Worm (Caenorhabditis elegans) whole organism, late embryonic: ENCODE measurements around the gene srx-59.

Experiments used
- K02D7.2 ChIP-seq: sonication (generic microtip); optimal IDR thresholded peaks from 2 replicates; lab custom pipeline; 2017; ENCODE audit warnings: mild to moderate bottlenecking, missing genetic modification characterization, missing compliant biosample characterization
- K09A11.1 ChIP-seq: sonication (generic microtip); optimal IDR thresholded peaks from 2 replicates; lab custom pipeline; 2017; ENCODE audit warnings: antibody characterized with exemption, mild to moderate bottlenecking, missing genetic modification characterization, missing compliant biosample characterization; ENCODE audit not compliant: insufficient read depth
- ahr-1 ChIP-seq: sonication (generic microtip); optimal IDR thresholded peaks from 2 replicates; lab custom pipeline; 2016; ENCODE audit warnings: missing genetic modification characterization, missing compliant biosample characterization
- ama-1 ChIP-seq: fragments of 150-350 bp; optimal IDR thresholded peaks from 2 replicates; lab custom pipeline; 2014
- ceh-14 ChIP-seq: sonication (generic microtip); optimal IDR thresholded peaks from 2 replicates; lab custom pipeline; 2016; ENCODE audit warnings: missing genotype, missing genetic modification characterization, missing compliant biosample characterization
- ceh-18 ChIP-seq: sonication (generic microtip); optimal IDR thresholded peaks from 2 replicates; lab custom pipeline; 2016; ENCODE audit warnings: missing genetic modification characterization, missing compliant biosample characterization
- ceh-19 ChIP-seq: fragments of 200-800 bp; sonication (Bioruptor generic); optimal IDR thresholded peaks from 2 replicates; lab custom pipeline; 2018; ENCODE audit warnings: mild to moderate bottlenecking, missing genetic modification characterization, missing compliant biosample characterization
- ceh-2 ChIP-seq: sonication (generic microtip); optimal IDR thresholded peaks from 2 replicates; lab custom pipeline; 2016; ENCODE audit warnings: missing genotype, missing genetic modification characterization, missing compliant biosample characterization
- ceh-31 ChIP-seq: sonication (generic microtip); optimal IDR thresholded peaks from 2 replicates; lab custom pipeline; 2016; ENCODE audit warnings: missing genetic modification characterization, missing compliant biosample characterization
- ceh-34 ChIP-seq: sonication (generic microtip); optimal IDR thresholded peaks from 2 replicates; lab custom pipeline; 2016; ENCODE audit warnings: mild to moderate bottlenecking, missing genetic modification characterization, missing compliant biosample characterization
- ceh-6 ChIP-seq: fragments of 200-800 bp; sonication (Bioruptor generic); optimal IDR thresholded peaks from 2 replicates; lab custom pipeline; 2018; ENCODE audit warnings: mild to moderate bottlenecking, missing genetic modification characterization, missing compliant biosample characterization
- che-1 ChIP-seq: sonication (generic microtip); optimal IDR thresholded peaks from 2 replicates; lab custom pipeline; 2016; ENCODE audit warnings: mild to moderate bottlenecking, missing genetic modification characterization, missing compliant biosample characterization
- elt-4 ChIP-seq: sonication (generic microtip); optimal IDR thresholded peaks from 2 replicates; lab custom pipeline; 2016; ENCODE audit warnings: missing genetic modification characterization, missing compliant biosample characterization
- eyg-1 ChIP-seq: sonication (generic microtip); optimal IDR thresholded peaks from 2 replicates; lab custom pipeline; 2016; ENCODE audit warnings: missing genotype, missing genetic modification characterization, missing compliant biosample characterization
- fax-1 ChIP-seq: sonication (generic microtip); optimal IDR thresholded peaks from 2 replicates; lab custom pipeline; 2016; ENCODE audit warnings: missing genotype, missing genetic modification characterization, missing compliant biosample characterization
- fkh-6 ChIP-seq: sonication (generic microtip); optimal IDR thresholded peaks from 2 replicates; lab custom pipeline; 2016; ENCODE audit warnings: missing genetic modification characterization, missing compliant biosample characterization
- hlh-13 ChIP-seq: fragments of 200-800 bp; sonication (Bioruptor generic); optimal IDR thresholded peaks from 2 replicates; lab custom pipeline; 2018; ENCODE audit warnings: mild to moderate bottlenecking, missing genetic modification characterization, missing compliant biosample characterization
- hlh-30 ChIP-seq: sonication (generic microtip); optimal IDR thresholded peaks from 2 replicates; lab custom pipeline; 2017; ENCODE audit warnings: antibody characterized with exemption, missing genetic modification characterization, missing compliant biosample characterization; ENCODE audit not compliant: insufficient read depth
- hlh-6 ChIP-seq: sonication (generic microtip); optimal IDR thresholded peaks from 2 replicates; lab custom pipeline; 2016; ENCODE audit warnings: missing genotype, missing genetic modification characterization, missing compliant biosample characterization
- hlh-8 ChIP-seq: sonication (generic microtip); optimal IDR thresholded peaks from 2 replicates; lab custom pipeline; 2016; ENCODE audit warnings: missing genotype, missing genetic modification characterization, missing compliant biosample characterization
- mec-3 ChIP-seq: sonication (generic microtip); optimal IDR thresholded peaks from 2 replicates; lab custom pipeline; 2016; ENCODE audit warnings: borderline replicate concordance, missing genetic modification characterization, missing compliant biosample characterization
- nfya-1 ChIP-seq: sonication (generic microtip); optimal IDR thresholded peaks from 2 replicates; lab custom pipeline; 2017; ENCODE audit warnings: missing genetic modification characterization, mild to moderate bottlenecking, missing compliant biosample characterization, antibody characterized with exemption, moderate library complexity
- nhr-232 ChIP-seq: sonication (generic microtip); optimal IDR thresholded peaks from 2 replicates; lab custom pipeline; 2016; ENCODE audit warnings: missing genetic modification characterization, missing compliant biosample characterization
- npax-4 ChIP-seq: sonication (generic microtip); optimal IDR thresholded peaks from 2 replicates; lab custom pipeline; 2016; ENCODE audit warnings: missing genetic modification characterization, missing compliant biosample characterization
- pax-1 ChIP-seq: fragments of 150-350 bp; optimal IDR thresholded peaks from 2 replicates; lab custom pipeline; 2014; ENCODE audit warnings: missing biosample characterization, missing genetic modification characterization
- pha-2 ChIP-seq: sonication (generic microtip); optimal IDR thresholded peaks from 2 replicates; lab custom pipeline; 2017; ENCODE audit warnings: mild to moderate bottlenecking, missing genetic modification characterization, missing compliant biosample characterization
- pha-4 ChIP-seq: fragments of 150-350 bp; optimal IDR thresholded peaks from 2 replicates; lab custom pipeline; 2018; ENCODE audit warnings: missing biosample characterization, missing genetic modification reagents, missing genetic modification characterization
- pqm-1 ChIP-seq: sonication (generic microtip); optimal IDR thresholded peaks from 2 replicates; lab custom pipeline; 2016; ENCODE audit warnings: missing genetic modification characterization, missing compliant biosample characterization
- sdc-2 ChIP-seq: sonication (generic microtip); optimal IDR thresholded peaks from 2 replicates; lab custom pipeline; 2016; ENCODE audit warnings: missing genotype, missing genetic modification characterization, missing compliant biosample characterization
- sox-4 ChIP-seq: sonication (generic microtip); optimal IDR thresholded peaks from 2 replicates; lab custom pipeline; 2017; ENCODE audit warnings: mild to moderate bottlenecking, missing genetic modification characterization, inconsistent platforms, missing compliant biosample characterization
- tbx-2 ChIP-seq: sonication (generic microtip); optimal IDR thresholded peaks from 2 replicates; lab custom pipeline; 2016; ENCODE audit warnings: missing genetic modification characterization, missing compliant biosample characterization
- tbx-7 ChIP-seq: sonication (generic microtip); optimal IDR thresholded peaks from 2 replicates; lab custom pipeline; 2016; ENCODE audit warnings: missing genotype, missing genetic modification characterization, missing compliant biosample characterization
- ttx-3 ChIP-seq: sonication (generic microtip); optimal IDR thresholded peaks from 2 replicates; lab custom pipeline; 2016; ENCODE audit warnings: missing genetic modification reagents, missing genetic modification characterization, missing compliant biosample characterization
- unc-42 ChIP-seq: sonication (generic microtip); optimal IDR thresholded peaks from 2 replicates; lab custom pipeline; 2016; ENCODE audit warnings: missing genotype, missing genetic modification characterization, missing compliant biosample characterization
- unc-55 ChIP-seq: sonication (generic microtip); optimal IDR thresholded peaks from 2 replicates; lab custom pipeline; 2017; ENCODE audit warnings: missing biosample characterization, missing genetic modification reagents, missing genetic modification characterization
- unc-86 ChIP-seq: sonication (generic microtip); optimal IDR thresholded peaks from 2 replicates; lab custom pipeline; 2016; ENCODE audit warnings: missing genetic modification characterization, missing compliant biosample characterization
- ztf-16 ChIP-seq: sonication (generic microtip); optimal IDR thresholded peaks from 2 replicates; lab custom pipeline; 2017; ENCODE audit warnings: missing genetic modification characterization, missing compliant biosample characterization

Gene srx-59

DNA sequence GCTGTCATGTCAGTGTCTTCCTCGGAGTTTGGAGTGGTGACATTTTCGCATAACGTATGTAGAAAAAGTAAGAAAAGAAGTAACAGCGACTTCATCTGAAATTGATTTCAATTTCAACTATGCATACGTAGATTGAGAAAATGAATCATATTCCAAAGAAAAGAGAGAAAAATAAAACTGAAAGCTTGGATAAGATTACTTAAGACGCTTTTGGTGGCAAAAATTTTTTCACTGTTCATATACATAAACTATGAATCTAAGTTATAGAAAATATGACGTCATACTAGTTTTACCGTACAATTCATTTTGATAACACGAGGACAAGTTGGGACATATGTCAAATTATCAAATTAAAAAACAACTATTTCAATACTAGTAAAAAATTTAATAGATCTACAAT lies 37.5 kb upstream of the srx-59 start, which contains the start of gene lipl-6:
Gene lipl-6, minus strand, starts transcription at position 101 of the 400 bp plus-strand sequence.
- TF ChIP-seq ceh-6 (GFP tag; lab: Kevin White, UChicago) (no peak), hlh-30 (no peak), nfya-1 (tag; lab: Kevin White, UChicago) (no peak), tbx-2 (tag; lab: Kevin White, UChicago) (no peak), ceh-14 (tag; lab: Kevin White, UChicago) (no peak), mec-3 (tag; lab: Kevin White, UChicago) (no peak), npax-4 (no peak), sox-4 (no peak), ttx-3 (tag; lab: Kevin White, UChicago) (no peak), ceh-18 (tag; lab: Kevin White, UChicago) (no peak), pax-1 (tag; lab: Kevin White, UChicago) (no peak), unc-42 (tag; lab: Kevin White, UChicago) (no peak), ceh-19 (GFP tag; lab: Kevin White, UChicago) (no peak), ahr-1 (no peak), hlh-6 (tag; lab: Kevin White, UChicago) (no peak), che-1 (tag; lab: Kevin White, UChicago) (no peak), eyg-1 (tag; lab: Kevin White, UChicago) (no peak), fax-1 (no peak)

ce11 chrV:6935878-6936277 lies 35.8 kb upstream of the srx-59 start, which contains the start of gene Y57E12B.10:
Gene Y57E12B.10 (minus strand): TSS chrV:6935978.
- TF ChIP-seq ceh-34 (tag; lab: Kevin White, UChicago): no peak
- no peak for TF ChIP-seq elt-4
- TF ChIP-seq ama-1: no peak
- TF ChIP-seq K02D7.2: no peak
- TF ChIP-seq unc-55 (GFP tag; lab: Kevin White, UChicago): no peak
- TF ChIP-seq che-1 (tag; lab: Kevin White, UChicago): no peak
- no peak for TF ChIP-seq sdc-2 (tag; lab: Kevin White, UChicago)
- no peak for TF ChIP-seq hlh-13 (GFP tag; lab: Kevin White, UChicago)

DNA sequence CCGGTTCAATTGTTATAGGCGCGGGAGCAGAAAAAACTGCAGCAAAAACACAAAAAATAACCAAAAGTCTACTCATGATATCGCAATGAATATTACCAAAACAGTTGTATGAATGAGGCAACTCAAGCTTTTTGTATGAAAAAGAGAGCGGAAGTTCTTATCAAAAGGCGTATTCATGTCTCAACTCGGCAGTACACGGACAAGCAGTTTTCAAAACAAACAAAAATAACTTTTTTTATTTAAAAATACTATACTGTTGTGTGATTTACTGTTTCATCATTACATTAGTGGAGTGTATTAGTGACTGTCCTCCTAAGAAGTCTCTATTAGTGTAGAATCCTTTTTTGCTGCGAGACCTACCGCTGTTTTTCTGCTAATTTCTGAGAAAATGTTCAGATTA lies 24.2 kb upstream of the srx-59 start, which contains the start of gene Y57E12B.4:
Gene Y57E12B.4, minus strand, starts transcription at position 101 of the 400 bp plus-strand sequence.
- TF ChIP-seq unc-55 (GFP tag; lab: Kevin White, UChicago) (no peak), fkh-6 (tag; lab: Kevin White, UChicago) (no peak), fax-1 (no peak)

- TF ChIP-seq elt-4 (no peak), tbx-2 (tag; lab: Kevin White, UChicago) (no peak), K09A11.1 (tag; lab: Kevin White, UChicago) (no peak), tbx-7 (tag; lab: Kevin White, UChicago) (no peak), unc-86 (tag; lab: Kevin White, UChicago) (no peak), ttx-3 (tag; lab: Kevin White, UChicago) (no peak), pqm-1 (tag; lab: Kevin White, UChicago) (no peak), ztf-16 (tag; lab: Kevin White, UChicago) (no peak), hlh-8 (no peak), ceh-2 (no peak), ceh-14 (tag; lab: Kevin White, UChicago) (no peak), pha-2 (tag; lab: Kevin White, UChicago) (no peak)
These were observed 23.4 kb upstream of the srx-59 start, which contains the start of gene Y57E12B.1 for ce11 chrV:6948225-6948624. Gene Y57E12B.1 (plus strand): TSS chrV:6948525.

DNA sequence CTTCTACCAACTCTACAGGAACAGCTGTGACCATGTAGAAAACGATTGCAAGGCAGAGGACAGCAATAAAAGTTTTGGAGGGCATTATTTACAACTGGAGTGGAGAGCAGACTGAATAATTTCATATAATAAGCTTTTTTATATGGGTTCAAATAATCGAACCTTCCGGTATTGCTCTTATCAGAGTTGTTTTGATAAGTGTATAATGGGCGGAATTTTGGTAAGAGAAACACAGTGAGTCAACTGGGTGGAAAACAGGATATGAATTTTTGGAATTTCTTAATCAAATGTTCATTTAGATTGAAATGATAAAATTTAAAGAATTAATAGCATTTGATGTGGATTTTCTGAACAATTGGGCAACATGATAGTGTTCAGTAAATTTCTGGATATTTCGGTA lies 21.9 kb upstream of the srx-59 start, which contains the start of gene Y57E12B.11:
Gene Y57E12B.11, minus strand, starts transcription at position 101 of the 400 bp plus-strand sequence.
- no peak for TF ChIP-seq pqm-1 (tag; lab: Kevin White, UChicago)
- TF ChIP-seq nhr-232: no peak
- TF ChIP-seq ceh-31 (tag; lab: Kevin White, UChicago): no peak
- TF ChIP-seq pha-4 (tag; lab: Kevin White, UChicago): no peak
